Worm (Caenorhabditis elegans) whole organism, L4 larva: ENCODE data around the gene lbp-9.

Experiments
- F37D6.2 ChIP-seq: sonication (generic microtip); optimal IDR thresholded peaks from 2 replicates; lab custom pipeline; 2016; ENCODE audit warnings: mild to moderate bottlenecking, missing genetic modification characterization, missing compliant biosample characterization
- F49E8.2 ChIP-seq: sonication (generic microtip); optimal IDR thresholded peaks from 2 replicates; lab custom pipeline; 2016; ENCODE audit warnings: missing compliant biosample characterization, mild to moderate bottlenecking, missing genetic modification characterization, borderline replicate concordance
- ZK337.2 ChIP-seq: fragments of 200-800 bp; sonication (Bioruptor generic); IDR thresholded peaks from 2 replicates; pipeline ENCODE4 v1.3.6; 2022; ENCODE audit warnings: missing genetic modification reagents, missing genetic modification characterization, missing compliant biosample characterization
- aha-1 ChIP-seq: fragments of 150-350 bp; peaks from one replicate; lab custom pipeline; 2014; ENCODE audit warnings: missing biosample characterization, missing genetic modification characterization
- aly-2 ChIP-seq: sonication (generic microtip); optimal IDR thresholded peaks from 2 replicates; lab custom pipeline; 2018; ENCODE audit warnings: missing biosample characterization, missing genetic modification characterization
- ama-1 ChIP-seq: fragments of 150-350 bp; optimal IDR thresholded peaks from 2 replicates; lab custom pipeline; 2014; ENCODE audit warnings: inconsistent platforms, mixed read lengths
- cey-2 ChIP-seq: sonication (generic microtip); optimal IDR thresholded peaks from 3 replicates; lab custom pipeline; 2017; ENCODE audit warnings: missing genetic modification characterization, mild to moderate bottlenecking, missing compliant biosample characterization, antibody characterized with exemption, borderline replicate concordance; ENCODE audit not compliant: insufficient read depth
- daf-12 ChIP-seq: fragments of 150-350 bp; optimal IDR thresholded peaks from 2 replicates; lab custom pipeline; 2014; ENCODE audit warnings: missing biosample characterization, missing genetic modification reagents, missing genetic modification characterization
- dmd-6 ChIP-seq: fragments of 200-800 bp; sonication (Bioruptor generic); IDR thresholded peaks from 2 replicates; pipeline ENCODE4 v1.3.6; 2022; ENCODE audit warnings: missing genetic modification reagents, missing genetic modification characterization, missing compliant biosample characterization
- dmd-9 ChIP-seq: fragments of 200-800 bp; sonication (Bioruptor generic); IDR thresholded peaks from 2 replicates; pipeline ENCODE4 v1.3.6; 2022; ENCODE audit warnings: missing genetic modification reagents, missing genetic modification characterization, missing compliant biosample characterization
- dpl-1 ChIP-seq: fragments of 150-350 bp; optimal IDR thresholded peaks from 2 replicates; lab custom pipeline; 2014; ENCODE audit warnings: missing biosample characterization, missing genetic modification reagents, missing genetic modification characterization
- dve-1 ChIP-seq: sonication (generic microtip); optimal IDR thresholded peaks from 2 replicates; lab custom pipeline; 2017; ENCODE audit warnings: antibody characterized with exemption, mild to moderate bottlenecking, missing genetic modification characterization, missing compliant biosample characterization; ENCODE audit not compliant: insufficient read depth
- hif-1 ChIP-seq, 2 experiments: sonication (generic microtip); optimal IDR thresholded peaks; 2 replicates each; lab custom pipeline; 2016 to 2017; ENCODE audit warnings: missing compliant biosample characterization in 2 of 2, missing genetic modification characterization in 2 of 2, missing genetic modification reagents in 2 of 2, missing genotype in 2 of 2, mild to moderate bottlenecking in 1 of 2
- hlh-11 ChIP-seq: fragments of 200-800 bp; sonication (Bioruptor generic); optimal IDR thresholded peaks from 2 replicates; lab custom pipeline; 2018; ENCODE audit warnings: mild to moderate bottlenecking, missing genetic modification characterization, missing compliant biosample characterization
- hlh-30 ChIP-seq: sonication (generic microtip); optimal IDR thresholded peaks from 2 replicates; lab custom pipeline; 2017; ENCODE audit warnings: antibody characterized with exemption, mild to moderate bottlenecking, missing genetic modification characterization, missing compliant biosample characterization; ENCODE audit not compliant: insufficient read depth
- hmg-1.1 ChIP-seq: fragments of 200-800 bp; sonication (Bioruptor generic); IDR thresholded peaks from 2 replicates; pipeline ENCODE4 v1.3.6; 2022; ENCODE audit warnings: missing genetic modification reagents, missing genetic modification characterization, missing compliant biosample characterization
- lin-39 ChIP-seq: fragments of 150-350 bp; optimal IDR thresholded peaks from 2 replicates; lab custom pipeline; 2014; ENCODE audit warnings: missing biosample characterization, missing genetic modification reagents, missing genetic modification characterization
- lsy-2 ChIP-seq, 2 experiments: fragments of 150-350 bp in 1 of 2; sonication (generic microtip) in 1 of 2; optimal IDR thresholded peaks; 2 replicates each; lab custom pipeline; 2014 to 2017; ENCODE audit warnings: missing biosample characterization in 2 of 2, missing genetic modification characterization in 2 of 2
- mep-1 ChIP-seq: fragments of 150-350 bp; sonication (generic microtip); optimal IDR thresholded peaks from 3 replicates; lab custom pipeline; 2014; ENCODE audit warnings: missing biosample characterization, missing genetic modification characterization
- mxl-2 ChIP-seq: fragments of 200-800 bp; sonication (Bioruptor generic); conservative IDR thresholded peaks from 2 replicates; pipeline ENCODE4 v1.3.6; 2022; ENCODE audit warnings: missing genetic modification reagents, missing genetic modification characterization, missing compliant biosample characterization
- mxl-3 ChIP-seq: fragments of 200-800 bp; sonication (Bioruptor generic); optimal IDR thresholded peaks from 2 replicates; lab custom pipeline; 2018; ENCODE audit warnings: mild to moderate bottlenecking, missing genetic modification characterization, missing compliant biosample characterization
- nhr-102 ChIP-seq: sonication (generic microtip); optimal IDR thresholded peaks from 2 replicates; lab custom pipeline; 2016; ENCODE audit warnings: mild to moderate bottlenecking, missing genetic modification characterization, moderate library complexity, missing compliant biosample characterization
- nhr-41 ChIP-seq: fragments of 200-800 bp; sonication (Bioruptor generic); IDR thresholded peaks from 2 replicates; pipeline ENCODE4 v1.3.6; 2022; ENCODE audit warnings: missing genetic modification reagents, missing genetic modification characterization, missing compliant biosample characterization
- pha-4 ChIP-seq, 2 experiments: fragments of 150-350 bp in 1 of 2; fragments of 200-800 bp in 1 of 2; sonication (Bioruptor generic) in 1 of 2; IDR thresholded peaks in 1 of 2; optimal IDR thresholded peaks in 1 of 2; 2 replicates each; pipeline versions ENCODE4 v1.3.6 to Lab custom; 2014 to 2022; ENCODE audit warnings: missing genetic modification characterization in 2 of 2, missing genetic modification reagents in 2 of 2, missing biosample characterization in 1 of 2, missing compliant biosample characterization in 1 of 2
- skn-1 ChIP-seq: fragments of 150-350 bp; optimal IDR thresholded peaks from 2 replicates; lab custom pipeline; 2014; ENCODE audit warnings: missing biosample characterization, missing genetic modification characterization
- snpc-1.2 ChIP-seq: fragments of 200-800 bp; sonication (Bioruptor generic); IDR thresholded peaks from 2 replicates; pipeline ENCODE4 v1.3.6; 2022; ENCODE audit warnings: missing genetic modification reagents, missing genetic modification characterization, missing compliant biosample characterization
- snpc-4 ChIP-seq: fragments of 150-350 bp; optimal IDR thresholded peaks from 2 replicates; lab custom pipeline; 2014; ENCODE audit warnings: missing biosample characterization, missing genetic modification characterization
- spr-1 ChIP-seq: sonication (generic microtip); optimal IDR thresholded peaks from 2 replicates; lab custom pipeline; 2016; ENCODE audit warnings: mild to moderate bottlenecking, missing genetic modification characterization, missing compliant biosample characterization
- unc-62 ChIP-seq, 3 experiments: fragments of 150-350 bp in 1 of 3; sonication (generic microtip); optimal IDR thresholded peaks in 2 of 3; peaks in 1 of 3; 1 replicate in 1 of 3; 2 replicates in 2 of 3; lab custom pipeline; 2014 to 2017; ENCODE audit warnings: missing biosample characterization in 3 of 3, missing genetic modification characterization in 3 of 3, missing genetic modification reagents in 3 of 3, missing genotype in 1 of 3
- vab-7 ChIP-seq: fragments of 200-800 bp; sonication (Bioruptor generic); IDR thresholded peaks from 2 replicates; pipeline ENCODE4 v1.3.6; 2022; ENCODE audit warnings: missing genetic modification reagents, missing genetic modification characterization, missing compliant biosample characterization
- zag-1 ChIP-seq: fragments of 150-350 bp; optimal IDR thresholded peaks from 2 replicates; lab custom pipeline; 2014; ENCODE audit warnings: missing biosample characterization, missing genetic modification characterization
- zip-11 ChIP-seq: fragments of 200-800 bp; sonication (Bioruptor generic); IDR thresholded peaks from 2 replicates; pipeline ENCODE4 v1.3.6; 2022; ENCODE audit warnings: missing genetic modification characterization, missing compliant biosample characterization

lbp-9 gene

ce11 chrV:2067985-2068499 is at the start of gene lbp-9 (continued):
- TF ChIP-seq ama-1 (lab: Kevin White, UChicago) (peak; percentile 23), hif-1 (tag; optimal IDR thresholded peaks at IDR 0.05; lab: Kevin White, UChicago) (peak in 1 of 2 experiments; percentile 1), aly-2 (tag; lab: Kevin White, UChicago) (no peak)

- TF ChIP-seq zag-1 (tag; lab: Kevin White, UChicago) (no peak), pha-4 (GFP tag; IDR thresholded peaks at IDR 0.05; lab: Robert Waterston, UW) (no peak), pha-4 (tag; optimal IDR thresholded peaks at IDR 0.05; lab: Kevin White, UChicago) (no peak), lsy-2 (tag; optimal IDR thresholded peaks at IDR 0.05; lab: Kevin White, UChicago) (no peak), ama-1 (lab: Kevin White, UChicago) (no peak), F49E8.2 (tag; lab: Kevin White, UChicago) (no peak), F37D6.2 (tag; lab: Kevin White, UChicago) (no peak), mxl-2 (no peak), dmd-9 (GFP tag; lab: Robert Waterston, UW) (no peak), mxl-3 (no peak), dpl-1 (GFP tag; lab: Kevin White, UChicago) (no peak), snpc-4 (no peak), dve-1 (tag; lab: Kevin White, UChicago) (no peak), nhr-102 (tag; lab: Kevin White, UChicago) (no peak), skn-1 (no peak), snpc-1.2 (no peak), zip-11 (GFP tag; lab: Robert Waterston, UW) (no peak)
- TF ChIP-seq, all 104 proteins: peak for 0
These were observed 49.6 kb upstream of the lbp-9 start, which contains the start of gene F59A7.14 for ce11 chrV:2018689-2019088. Gene F59A7.14, plus strand, starts transcription at chrV:2018989.

ce11 chrV:2021283-2021682 is 47.0 kb upstream of the lbp-9 start:
- TF ChIP-seq nhr-102 (tag; lab: Kevin White, UChicago), result no peak
- TF ChIP-seq vab-7 (GFP tag; lab: Robert Waterston, UW), result no peak
- TF ChIP-seq dmd-6 (GFP tag; lab: Robert Waterston, UW), result no peak
- no peak for TF ChIP-seq nhr-41 (GFP tag; lab: Robert Waterston, UW)
- no peak for TF ChIP-seq hlh-30 (tag; lab: Kevin White, UChicago)
- no peak for TF ChIP-seq lsy-2 (tag; optimal IDR thresholded peaks at IDR 0.05; lab: Kevin White, UChicago)
- no peak for TF ChIP-seq spr-1 (tag; lab: Kevin White, UChicago)
- no peak for TF ChIP-seq ZK337.2 (GFP tag; lab: Robert Waterston, UW)
- TF ChIP-seq lin-39 (tag; lab: Kevin White, UChicago), result no peak
- TF ChIP-seq hmg-1.1 (GFP tag; lab: Robert Waterston, UW), result no peak

- TF ChIP-seq mep-1 (no peak), aha-1 (tag; lab: Kevin White, UChicago) (no peak), daf-12 (tag; lab: Kevin White, UChicago) (no peak), hlh-11 (no peak), hlh-30 (tag; lab: Kevin White, UChicago) (no peak), cey-2 (tag; lab: Kevin White, UChicago) (no peak), unc-62 (GFP tag; optimal IDR thresholded peaks at IDR 0.05 in 1 of 2; lab: Kevin White, UChicago) (peak in 1 of 2 experiments; percentile 13), unc-62 (tag; optimal IDR thresholded peaks at IDR 0.05; lab: Kevin White, UChicago) (no peak)
These were observed 45.9 kb upstream of the lbp-9 start, which contains the start of gene F59A7.5 for ce11 chrV:2022374-2022773. Gene F59A7.5, plus strand, starts transcription at chrV:2022674.
